Fruit fly (Drosophila melanogaster) whole organism, embryonic: ENCODE measurements around the gene CG14327.
A peak's percentile ranks its signal among the peaks of the same experiment; 100 is the strongest.

Experiments
- B-H1 ChIP-seq: fragments of 200-800 bp; sonication (Bioruptor generic); IDR thresholded peaks from 3 replicates; pipeline ENCODE4 v1.3.6; 2022; ENCODE audit warnings: missing biosample characterization, missing genetic modification characterization
- CG10209 ChIP-seq: fragments of 200-800 bp; sonication (Bioruptor generic); optimal IDR thresholded peaks from 3 replicates; lab custom pipeline; 2017; ENCODE audit warnings: missing biosample characterization, mild to moderate bottlenecking, missing genetic modification characterization, missing genetic modification reagents
- CG10274 ChIP-seq: fragments of 200-800 bp; sonication (Bioruptor generic); optimal IDR thresholded peaks from 3 replicates; lab custom pipeline; 2017; ENCODE audit warnings: missing biosample characterization, mild to moderate bottlenecking, missing genetic modification characterization
- CG10431 ChIP-seq: fragments of 200-800 bp; sonication (Bioruptor generic); optimal IDR thresholded peaks from 3 replicates; lab custom pipeline; 2018; ENCODE audit warnings: missing biosample characterization, mild to moderate bottlenecking, missing genetic modification characterization
- CG11696 ChIP-seq: fragments of 200-800 bp; sonication (Bioruptor generic); IDR thresholded peaks from 2 replicates; pipeline ENCODE4 v1.3.6; 2022; ENCODE audit warnings: missing biosample characterization, missing genetic modification characterization
- CG13424 ChIP-seq: fragments of 200-800 bp; sonication (Bioruptor generic); optimal IDR thresholded peaks from 2 replicates; lab custom pipeline; 2019; ENCODE audit warnings: missing biosample characterization, mild to moderate bottlenecking, missing genetic modification characterization, moderate library complexity
- CG15696 ChIP-seq: fragments of 200-800 bp; sonication (Bioruptor generic); optimal IDR thresholded peaks from 2 replicates; lab custom pipeline; 2019; ENCODE audit warnings: missing biosample characterization, mild to moderate bottlenecking, missing genetic modification characterization, moderate library complexity
- CG16779 ChIP-seq: fragments of 200-800 bp; sonication (Bioruptor generic); IDR thresholded peaks from 2 replicates; pipeline ENCODE4 v1.3.6; 2022; ENCODE audit warnings: missing biosample characterization, missing genetic modification characterization
- CG17328 ChIP-seq: fragments of 200-800 bp; sonication (Bioruptor generic); IDR thresholded peaks from 2 replicates; pipeline ENCODE4 v1.3.6; 2022; ENCODE audit warnings: missing biosample characterization, missing genetic modification characterization
- CG17361 ChIP-seq: fragments of 200-800 bp; sonication (Bioruptor generic); IDR thresholded peaks from 3 replicates; pipeline ENCODE4 v1.3.6; 2022; ENCODE audit warnings: missing biosample characterization, missing genetic modification characterization
- CG1832 ChIP-seq: fragments of 200-800 bp; sonication (Bioruptor generic); optimal IDR thresholded peaks from 2 replicates; lab custom pipeline; 2017; ENCODE audit warnings: missing biosample characterization, mild to moderate bottlenecking, missing genetic modification characterization, inconsistent platforms
- CG2875 ChIP-seq: fragments of 200-800 bp; sonication (Bioruptor generic); optimal IDR thresholded peaks from 2 replicates; lab custom pipeline; 2017; ENCODE audit warnings: missing biosample characterization, mild to moderate bottlenecking, missing genetic modification characterization, missing genetic modification reagents
- CG31388 ChIP-seq: fragments of 200-800 bp; sonication (Bioruptor generic); optimal IDR thresholded peaks from 2 replicates; lab custom pipeline; 2016; ENCODE audit warnings: missing biosample characterization, missing genetic modification characterization
- CG5180 ChIP-seq: fragments of 200-800 bp; sonication (Bioruptor generic); optimal IDR thresholded peaks from 3 replicates; lab custom pipeline; 2017; ENCODE audit warnings: missing biosample characterization, missing genetic modification characterization, mild to moderate bottlenecking, moderate library complexity, missing genetic modification reagents
- CG6272 ChIP-seq: fragments of 200-800 bp; sonication (Bioruptor generic); IDR thresholded peaks from 2 replicates; pipeline ENCODE4 v1.3.6; 2022; ENCODE audit warnings: missing biosample characterization, missing genetic modification characterization
- CG7271 ChIP-seq: fragments of 200-800 bp; sonication (Bioruptor generic); optimal IDR thresholded peaks from 2 replicates; lab custom pipeline; 2018; ENCODE audit warnings: missing biosample characterization, mild to moderate bottlenecking, missing genetic modification characterization, moderate library complexity
- CG7357 ChIP-seq: fragments of 200-800 bp; sonication (Bioruptor generic); IDR thresholded peaks from 3 replicates; pipeline ENCODE4 v1.3.6; 2022; ENCODE audit warnings: missing biosample characterization, missing genetic modification characterization
- CG7372 ChIP-seq: fragments of 200-800 bp; sonication (Bioruptor generic); IDR thresholded peaks from 2 replicates; pipeline ENCODE4 v1.3.6; 2022; ENCODE audit warnings: missing biosample characterization, missing genetic modification characterization
- CG8290 ChIP-seq, 3 experiments: fragments of 200-800 bp; sonication (Bioruptor generic); optimal IDR thresholded peaks; 2 replicates each; lab custom pipeline; 2016 to 2019; ENCODE audit warnings: missing biosample characterization in 3 of 3, missing genetic modification characterization in 3 of 3, mild to moderate bottlenecking in 2 of 3, moderate library complexity in 1 of 3
- CG9215 ChIP-seq: fragments of 200-800 bp; sonication (Bioruptor generic); IDR thresholded peaks from 2 replicates; pipeline ENCODE4 v1.3.6; 2022; ENCODE audit warnings: missing biosample characterization, missing genetic modification characterization
- Dbx ChIP-seq: fragments of 200-800 bp; sonication (Bioruptor generic); IDR thresholded peaks from 3 replicates; pipeline ENCODE4 v1.3.6; 2022; ENCODE audit warnings: missing biosample characterization, missing genetic modification characterization
- Dek ChIP-seq: fragments of 200-800 bp; sonication (Bioruptor generic); optimal IDR thresholded peaks from 3 replicates; lab custom pipeline; 2019; ENCODE audit warnings: missing biosample characterization, mild to moderate bottlenecking, missing genetic modification characterization, moderate library complexity
- Dref ChIP-seq: fragments of 200-800 bp; sonication (Bioruptor generic); IDR thresholded peaks from 2 replicates; pipeline ENCODE4 v1.3.6; 2022; ENCODE audit warnings: missing biosample characterization, missing genetic modification characterization
- Hmx ChIP-seq: fragments of 200-800 bp; sonication (Bioruptor generic); optimal IDR thresholded peaks from 2 replicates; lab custom pipeline; 2016; ENCODE audit warnings: missing biosample characterization, missing genetic modification characterization
- Hr3 ChIP-seq: fragments of 200-800 bp; sonication (Bioruptor generic); optimal IDR thresholded peaks from 3 replicates; lab custom pipeline; 2016; ENCODE audit warnings: missing biosample characterization, missing genetic modification characterization
- Mad ChIP-seq: fragments of 200-800 bp; sonication (Bioruptor generic); optimal IDR thresholded peaks from 2 replicates; lab custom pipeline; 2016; ENCODE audit warnings: missing biosample characterization, missing genetic modification characterization
- Mes4 ChIP-seq: fragments of 200-800 bp; sonication (Bioruptor generic); optimal IDR thresholded peaks from 2 replicates; lab custom pipeline; 2016; ENCODE audit warnings: missing biosample characterization, missing genetic modification characterization
- Myb ChIP-seq: fragments of 200-800 bp; sonication (Bioruptor generic); optimal IDR thresholded peaks from 2 replicates; lab custom pipeline; 2016; ENCODE audit warnings: missing biosample characterization, missing genetic modification characterization
- NfI ChIP-seq: fragments of 200-800 bp; sonication (Bioruptor generic); optimal IDR thresholded peaks from 3 replicates; lab custom pipeline; 2018; ENCODE audit warnings: missing biosample characterization, mild to moderate bottlenecking, missing genetic modification characterization, moderate library complexity
- Ptx1 ChIP-seq: fragments of 200-800 bp; sonication (Bioruptor generic); IDR thresholded peaks from 2 replicates; pipeline ENCODE4 v1.3.6; 2022; ENCODE audit warnings: missing biosample characterization, missing genetic modification characterization
- Six4 ChIP-seq: fragments of 200-800 bp; sonication (Bioruptor generic); optimal IDR thresholded peaks from 2 replicates; lab custom pipeline; 2016; ENCODE audit warnings: missing biosample characterization, missing genetic modification characterization
- Sox100B ChIP-seq: fragments of 200-800 bp; sonication (Bioruptor generic); optimal IDR thresholded peaks from 3 replicates; lab custom pipeline; 2018; ENCODE audit warnings: missing biosample characterization, mild to moderate bottlenecking, missing genetic modification characterization
- Usf ChIP-seq: fragments of 200-800 bp; sonication (Bioruptor generic); optimal IDR thresholded peaks from 2 replicates; lab custom pipeline; 2017; ENCODE audit warnings: missing genotype, missing biosample characterization, missing genetic modification characterization
- ash1 ChIP-seq: fragments of 200-800 bp; sonication (Bioruptor generic); optimal IDR thresholded peaks from 2 replicates; lab custom pipeline; 2018; ENCODE audit warnings: missing biosample characterization, mild to moderate bottlenecking, missing genetic modification characterization
- br ChIP-seq: fragments of >200 bp; optimal IDR thresholded peaks from 2 replicates; lab custom pipeline; 2017
- chn ChIP-seq: fragments of 200-800 bp; sonication (Bioruptor generic); optimal IDR thresholded peaks from 2 replicates; lab custom pipeline; 2016; ENCODE audit warnings: missing biosample characterization, missing genetic modification characterization
- croc ChIP-seq: fragments of 200-800 bp; sonication (Bioruptor generic); conservative IDR thresholded peaks from 3 replicates; pipeline ENCODE4 v1.3.6; 2022; ENCODE audit warnings: missing biosample characterization, missing genetic modification characterization
- dysf ChIP-seq: fragments of 200-800 bp; sonication (Bioruptor generic); IDR thresholded peaks from 3 replicates; pipeline ENCODE4 v1.3.6; 2022; ENCODE audit warnings: missing biosample characterization, missing genetic modification characterization
- hbn ChIP-seq: fragments of 200-800 bp; sonication (Bioruptor generic); IDR thresholded peaks from 2 replicates; pipeline ENCODE4 v1.3.6; 2022; ENCODE audit warnings: missing biosample characterization, missing genetic modification characterization; ENCODE audit not compliant: partially characterized antibody
- hth ChIP-seq: fragments of >200 bp; optimal IDR thresholded peaks from 2 replicates; lab custom pipeline; 2017; ENCODE audit warnings: inconsistent platforms
- kni ChIP-seq: fragments of 200-800 bp; sonication (Bioruptor generic); optimal IDR thresholded peaks from 3 replicates; lab custom pipeline; 2017; ENCODE audit warnings: mild to moderate bottlenecking, missing biosample characterization, missing genetic modification reagents, missing genetic modification characterization
- mam ChIP-seq: fragments of 200-800 bp; sonication (Bioruptor generic); optimal IDR thresholded peaks from 3 replicates; lab custom pipeline; 2016; ENCODE audit warnings: missing biosample characterization, missing genetic modification characterization
- nau ChIP-seq: fragments of 200-800 bp; sonication (Bioruptor generic); optimal IDR thresholded peaks from 3 replicates; lab custom pipeline; 2017; ENCODE audit warnings: missing biosample characterization, mild to moderate bottlenecking, missing genetic modification characterization, missing genetic modification reagents
- nerfin-2 ChIP-seq: fragments of 200-800 bp; sonication (Bioruptor generic); IDR thresholded peaks from 2 replicates; pipeline ENCODE4 v1.3.6; 2022; ENCODE audit warnings: missing biosample characterization, missing genetic modification characterization; ENCODE audit not compliant: partially characterized antibody
- onecut ChIP-seq: fragments of 200-800 bp; sonication (Bioruptor generic); IDR thresholded peaks from 2 replicates; pipeline ENCODE4 v1.3.6; 2022; ENCODE audit warnings: missing biosample characterization, missing genetic modification characterization
- pb ChIP-seq: fragments of 200-800 bp; sonication (Bioruptor generic); optimal IDR thresholded peaks from 3 replicates; lab custom pipeline; 2016; ENCODE audit warnings: missing biosample characterization, missing genetic modification characterization
- peb ChIP-seq: fragments of 200-800 bp; sonication (Bioruptor generic); IDR thresholded peaks from 2 replicates; pipeline ENCODE4 v1.3.6; 2022; ENCODE audit warnings: missing biosample characterization, missing genetic modification characterization
- scrt ChIP-seq: fragments of 200-800 bp; sonication (Bioruptor generic); optimal IDR thresholded peaks from 2 replicates; lab custom pipeline; 2018; ENCODE audit warnings: missing biosample characterization, mild to moderate bottlenecking, missing genetic modification characterization, moderate library complexity
- stc ChIP-seq: fragments of 200-800 bp; sonication (Bioruptor generic); IDR thresholded peaks from 2 replicates; pipeline ENCODE4 v1.3.6; 2022; ENCODE audit warnings: missing biosample characterization, missing genetic modification characterization
- sug ChIP-seq: fragments of 200-800 bp; optimal IDR thresholded peaks from 2 replicates; lab custom pipeline; 2019; ENCODE audit warnings: missing biosample characterization, mild to moderate bottlenecking, missing genetic modification characterization, moderate library complexity
- unc-4 ChIP-seq: fragments of 200-800 bp; sonication (Bioruptor generic); IDR thresholded peaks from 2 replicates; pipeline ENCODE4 v1.3.6; 2022; ENCODE audit warnings: missing biosample characterization, missing genetic modification characterization; ENCODE audit not compliant: partially characterized antibody
- z ChIP-seq: fragments of 200-800 bp; sonication (Bioruptor generic); IDR thresholded peaks from 3 replicates; pipeline ENCODE4 v1.3.6; 2022; ENCODE audit warnings: missing biosample characterization, missing genetic modification characterization
- zfh2 ChIP-seq: fragments of 200-800 bp; sonication (Bioruptor generic); optimal IDR thresholded peaks from 2 replicates; lab custom pipeline; 2016; ENCODE audit warnings: missing biosample characterization, missing genetic modification characterization

The CG14327 gene

DNA sequence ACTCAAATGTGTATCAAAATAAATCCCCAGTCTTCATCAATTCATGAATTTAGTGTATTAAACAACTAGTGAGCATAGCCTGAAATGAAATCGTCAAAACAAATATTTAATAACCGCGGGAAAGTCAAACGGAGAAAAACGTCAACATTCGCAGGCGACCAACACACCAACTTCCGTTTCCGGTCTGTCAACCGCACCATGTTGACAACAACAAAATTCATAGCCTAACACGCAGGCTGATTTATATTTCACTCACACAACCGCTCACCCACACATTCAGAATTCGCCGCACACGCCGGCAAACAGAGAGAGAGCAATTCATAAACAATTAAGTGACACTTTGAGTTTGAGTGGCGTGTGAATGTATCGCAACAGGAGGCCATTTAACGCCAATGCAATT is 41.5 kb downstream of the CG14327 start (continued):
- TF ChIP-seq croc (no peak), CG10274 (GFP tag; lab: Kevin White, UChicago) (no peak), Myb (GFP tag; lab: Kevin White, UChicago) (no peak), CG5180 (no peak), Hr3 (GFP tag; lab: Kevin White, UChicago) (no peak), Six4 (GFP tag; lab: Kevin White, UChicago) (no peak), CG7271 (peak; percentile 93), CG17328 (GFP tag; lab: Robert Waterston, UW) (peak; percentile 52), NfI (GFP tag; lab: Kevin White, UChicago) (peak; percentile 56), Mad (no peak), B-H1 (no peak), kni (GFP tag; lab: Kevin White, UChicago) (no peak), hth (lab: Kevin White, UChicago) (no peak), nau (peak; percentile 15), stc (GFP tag; lab: Robert Waterston, UW) (no peak), CG16779 (no peak), unc-4 (GFP tag; lab: Robert Waterston, UW) (no peak), pb (GFP tag; lab: Kevin White, UChicago) (no peak), ash1 (GFP tag; lab: Kevin White, UChicago) (no peak), CG8290 (GFP tag; optimal IDR thresholded peaks at IDR 0.05; lab: Kevin White, UChicago) (no peak), CG8290 (tag; optimal IDR thresholded peaks at IDR 0.05; lab: Kevin White, UChicago) (peak; percentile 41 to 76), dysf (GFP tag; lab: Robert Waterston, UW) (no peak), Sox100B (GFP tag; lab: Kevin White, UChicago) (peak; percentile 30), CG10431 (GFP tag; lab: Kevin White, UChicago) (peak; percentile 27), CG11696 (GFP tag; lab: Robert Waterston, UW) (no peak), peb (GFP tag; lab: Robert Waterston, UW) (no peak), nerfin-2 (GFP tag; lab: Robert Waterston, UW) (no peak), mam (no peak), CG10209 (GFP tag; lab: Kevin White, UChicago) (no peak), br (lab: Kevin White, UChicago) (no peak), Mes4 (GFP tag; lab: Kevin White, UChicago) (peak; percentile 17), CG2875 (GFP tag; lab: Kevin White, UChicago) (peak; percentile 50), hbn (GFP tag; lab: Robert Waterston, UW) (no peak), Dek (tag; lab: Kevin White, UChicago) (no peak), CG13424 (tag; lab: Kevin White, UChicago) (no peak), z (GFP tag; lab: Robert Waterston, UW) (no peak), Usf (GFP tag; lab: Kevin White, UChicago) (no peak), CG7372 (no peak), zfh2 (GFP tag; lab: Kevin White, UChicago) (no peak), chn (GFP tag; lab: Kevin White, UChicago) (no peak), CG31388 (GFP tag; lab: Kevin White, UChicago) (no peak), scrt (GFP tag; lab: Kevin White, UChicago) (no peak), CG15696 (no peak), sug (tag; lab: Kevin White, UChicago) (no peak), CG17361 (GFP tag; lab: Robert Waterston, UW) (no peak), Dref (GFP tag; lab: Robert Waterston, UW) (no peak), CG6272 (GFP tag; lab: Robert Waterston, UW) (no peak), onecut (peak; percentile 44), CG1832 (GFP tag; lab: Kevin White, UChicago) (no peak), Hmx (GFP tag; lab: Kevin White, UChicago) (no peak), Dbx (no peak), CG7357 (no peak), Ptx1 (GFP tag; lab: Robert Waterston, UW) (no peak), CG9215 (GFP tag; lab: Robert Waterston, UW) (no peak)
